Worm (Caenorhabditis elegans): ENCODE results near the gene mig-21.

- TF ChIP-seq nhr-12 (tag; optimal IDR thresholded peaks at IDR 0.05) (no peak), nhr-11 (tag; optimal IDR thresholded peaks at IDR 0.05) (no peak), aly-2 (tag; optimal IDR thresholded peaks at IDR 0.05) (no peak), ztf-11 (tag; optimal IDR thresholded peaks at IDR 0.05) (no peak), ceh-82 (tag; optimal IDR thresholded peaks at IDR 0.05) (no peak), alr-1 (tag; optimal IDR thresholded peaks at IDR 0.05) (no peak), fos-1 (tag; optimal IDR thresholded peaks at IDR 0.05) (no peak), egl-27 (tag; optimal IDR thresholded peaks at IDR 0.05) (no peak), ZK546.5 (tag; optimal IDR thresholded peaks at IDR 0.05) (no peak)
Observed at ce11 chrIII:5908408-5908807, 30.2 kb upstream of the mig-21 start, which contains the start of gene C28H8.3.
